Worm (Caenorhabditis elegans) whole organism, L4 larva: ENCODE data around the gene M03C11.6.

Experiments
- F44E2.7 ChIP-seq: fragments of 200-800 bp; sonication (Bioruptor generic); IDR thresholded peaks from 2 replicates; pipeline ENCODE4 v2.1.2; 2022; ENCODE audit warnings: missing genetic modification characterization, missing compliant biosample characterization
- T26A8.4 ChIP-seq: fragments of 200-800 bp; sonication (Bioruptor generic); IDR thresholded peaks from 2 replicates; pipeline ENCODE4 v1.3.6; 2022; ENCODE audit warnings: missing genetic modification characterization, missing compliant biosample characterization
- Y48G9A.11 ChIP-seq: fragments of 200-800 bp; sonication (Bioruptor generic); IDR thresholded peaks from 2 replicates; pipeline ENCODE4 v1.3.6; 2022; ENCODE audit warnings: missing genetic modification reagents, missing genetic modification characterization, missing compliant biosample characterization
- Y75B8A.6 ChIP-seq: fragments of 200-800 bp; sonication (Bioruptor generic); IDR thresholded peaks from 2 replicates; pipeline ENCODE4 v1.3.6; 2022; ENCODE audit warnings: missing genetic modification reagents, missing genetic modification characterization, missing compliant biosample characterization
- ZK546.5 ChIP-seq, 2 experiments: sonication (generic microtip); optimal IDR thresholded peaks; 2 replicates each; lab custom pipeline; 2017; ENCODE audit warnings: missing biosample characterization in 2 of 2, missing genetic modification characterization in 2 of 2
- aha-1 ChIP-seq: fragments of 150-350 bp; peaks from one replicate; lab custom pipeline; 2014; ENCODE audit warnings: missing biosample characterization, missing genetic modification characterization
- ama-1 ChIP-seq: fragments of 150-350 bp; optimal IDR thresholded peaks from 2 replicates; lab custom pipeline; 2014; ENCODE audit warnings: inconsistent platforms, mixed read lengths
- ceh-32 ChIP-seq: sonication (generic microtip); optimal IDR thresholded peaks from 2 replicates; lab custom pipeline; 2016; ENCODE audit warnings: mild to moderate bottlenecking, missing genetic modification characterization, missing compliant biosample characterization; ENCODE audit not compliant: poor library complexity
- dmd-6 ChIP-seq: fragments of 200-800 bp; sonication (Bioruptor generic); IDR thresholded peaks from 2 replicates; pipeline ENCODE4 v1.3.6; 2022; ENCODE audit warnings: missing genetic modification reagents, missing genetic modification characterization, missing compliant biosample characterization
- duxl-1 ChIP-seq: sonication (generic microtip); optimal IDR thresholded peaks from 2 replicates; lab custom pipeline; 2016; ENCODE audit warnings: mild to moderate bottlenecking, missing genetic modification characterization, moderate library complexity, missing compliant biosample characterization; ENCODE audit not compliant: poor library complexity
- hlh-30 ChIP-seq: sonication (generic microtip); optimal IDR thresholded peaks from 2 replicates; lab custom pipeline; 2017; ENCODE audit warnings: antibody characterized with exemption, mild to moderate bottlenecking, missing genetic modification characterization, missing compliant biosample characterization; ENCODE audit not compliant: insufficient read depth
- jun-1 ChIP-seq: fragments of 150-350 bp; optimal IDR thresholded peaks from 2 replicates; lab custom pipeline; 2014; ENCODE audit warnings: missing biosample characterization, missing genetic modification reagents, missing genetic modification characterization
- lim-7 ChIP-seq: fragments of 200-800 bp; sonication (Bioruptor generic); IDR thresholded peaks from 2 replicates; pipeline ENCODE4 v1.3.6; 2022; ENCODE audit warnings: missing genetic modification characterization, missing compliant biosample characterization
- lin-29 ChIP-seq: fragments of 200-800 bp; sonication (Bioruptor generic); IDR thresholded peaks from 2 replicates; pipeline ENCODE4 v1.3.6; 2022; ENCODE audit warnings: missing genetic modification reagents, missing genetic modification characterization, missing compliant biosample characterization
- lin-39 ChIP-seq: fragments of 150-350 bp; optimal IDR thresholded peaks from 2 replicates; lab custom pipeline; 2014; ENCODE audit warnings: missing biosample characterization, missing genetic modification reagents, missing genetic modification characterization
- mep-1 ChIP-seq: fragments of 150-350 bp; sonication (generic microtip); optimal IDR thresholded peaks from 3 replicates; lab custom pipeline; 2014; ENCODE audit warnings: missing biosample characterization, missing genetic modification characterization
- mes-2 ChIP-seq: sonication (generic microtip); optimal IDR thresholded peaks from 2 replicates; lab custom pipeline; 2016; ENCODE audit warnings: missing genotype, mild to moderate bottlenecking, missing genetic modification characterization, missing compliant biosample characterization; ENCODE audit not compliant: poor library complexity, severe bottlenecking
- mxl-2 ChIP-seq: fragments of 200-800 bp; sonication (Bioruptor generic); conservative IDR thresholded peaks from 2 replicates; pipeline ENCODE4 v1.3.6; 2022; ENCODE audit warnings: missing genetic modification reagents, missing genetic modification characterization, missing compliant biosample characterization
- nhr-11 ChIP-seq: fragments of 150-350 bp; optimal IDR thresholded peaks from 2 replicates; lab custom pipeline; 2014; ENCODE audit warnings: missing biosample characterization, missing genetic modification characterization
- pha-4 ChIP-seq, 2 experiments: fragments of 150-350 bp in 1 of 2; fragments of 200-800 bp in 1 of 2; sonication (Bioruptor generic) in 1 of 2; IDR thresholded peaks in 1 of 2; optimal IDR thresholded peaks in 1 of 2; 2 replicates each; pipeline versions ENCODE4 v1.3.6 to Lab custom; 2014 to 2022; ENCODE audit warnings: missing genetic modification characterization in 2 of 2, missing genetic modification reagents in 2 of 2, missing biosample characterization in 1 of 2, missing compliant biosample characterization in 1 of 2
- rbr-2 ChIP-seq: sonication (generic microtip); optimal IDR thresholded peaks from 2 replicates; lab custom pipeline; 2016; ENCODE audit warnings: missing genotype, missing genetic modification characterization, missing compliant biosample characterization
- skn-1 ChIP-seq: fragments of 150-350 bp; optimal IDR thresholded peaks from 2 replicates; lab custom pipeline; 2014; ENCODE audit warnings: missing biosample characterization, missing genetic modification characterization
- spr-1 ChIP-seq: sonication (generic microtip); optimal IDR thresholded peaks from 2 replicates; lab custom pipeline; 2016; ENCODE audit warnings: mild to moderate bottlenecking, missing genetic modification characterization, missing compliant biosample characterization
- spr-3 ChIP-seq: fragments of 200-800 bp; sonication (Bioruptor generic); optimal IDR thresholded peaks from 2 replicates; lab custom pipeline; 2018; ENCODE audit warnings: mild to moderate bottlenecking, missing genetic modification characterization, missing compliant biosample characterization
- tag-97 ChIP-seq: fragments of 200-800 bp; sonication (Bioruptor generic); IDR thresholded peaks from 2 replicates; pipeline ENCODE4 v1.3.6; 2022; ENCODE audit warnings: missing genetic modification characterization, missing compliant biosample characterization
- unc-39 ChIP-seq: sonication (generic microtip); optimal IDR thresholded peaks from 2 replicates; lab custom pipeline; 2017; ENCODE audit warnings: missing biosample characterization, missing genetic modification characterization
- unc-62 ChIP-seq, 3 experiments: fragments of 150-350 bp in 1 of 3; sonication (generic microtip); optimal IDR thresholded peaks in 2 of 3; peaks in 1 of 3; 1 replicate in 1 of 3; 2 replicates in 2 of 3; lab custom pipeline; 2014 to 2017; ENCODE audit warnings: missing biosample characterization in 3 of 3, missing genetic modification characterization in 3 of 3, missing genetic modification reagents in 3 of 3, missing genotype in 1 of 3
- zip-11 ChIP-seq: fragments of 200-800 bp; sonication (Bioruptor generic); IDR thresholded peaks from 2 replicates; pipeline ENCODE4 v1.3.6; 2022; ENCODE audit warnings: missing genetic modification characterization, missing compliant biosample characterization

M03C11.6 gene

DNA sequence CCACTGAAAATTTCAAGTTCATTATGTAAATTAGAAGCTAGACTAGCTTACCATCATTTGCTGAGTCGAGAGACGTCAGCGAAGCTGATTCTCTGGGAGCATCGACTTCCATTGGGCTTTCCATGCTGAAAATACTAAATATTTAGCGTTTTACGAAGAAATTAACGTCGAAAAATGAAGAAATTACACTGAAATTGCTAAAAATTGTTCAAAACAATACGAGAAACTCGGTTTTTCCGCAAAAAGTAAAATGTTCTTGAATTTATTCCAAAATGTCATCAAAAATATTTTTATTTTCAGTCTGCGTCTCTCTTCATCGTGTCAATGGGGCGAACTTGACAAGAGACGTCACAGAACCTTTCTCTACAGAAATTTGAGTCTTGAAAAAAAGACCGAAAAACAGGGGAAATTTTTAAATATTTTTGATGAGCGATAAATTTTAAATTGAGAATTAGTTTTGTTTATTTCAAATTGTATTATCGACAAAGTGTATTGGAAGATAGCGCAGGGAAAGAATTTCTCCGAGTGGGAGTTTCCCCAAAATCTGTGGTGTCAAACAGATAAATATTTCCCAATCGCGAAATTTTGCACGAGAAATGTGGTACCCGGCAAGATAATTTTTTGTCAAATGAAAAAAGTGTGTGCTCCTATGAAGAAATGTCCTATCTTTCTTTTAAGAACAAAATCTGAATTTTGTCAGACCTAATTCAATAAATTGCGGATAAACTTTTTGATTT, 36.8 kb upstream of the M03C11.6 start, which contains the start of gene ecps-1 (continued):
- TF ChIP-seq mxl-2 (GFP tag; lab: Robert Waterston, UW) (no peak), unc-62 (GFP tag; optimal IDR thresholded peaks at IDR 0.05 in 1 of 2; lab: Kevin White, UChicago) (no peak), unc-62 (tag; optimal IDR thresholded peaks at IDR 0.05; lab: Kevin White, UChicago) (no peak), spr-3 (GFP tag; lab: Kevin White, UChicago) (no peak), skn-1 (tag; lab: Kevin White, UChicago) (no peak), hlh-30 (tag; lab: Kevin White, UChicago) (no peak), mep-1 (tag; lab: Kevin White, UChicago) (peak; percentile 94), Y48G9A.11 (GFP tag; lab: Robert Waterston, UW) (peak; percentile 78), pha-4 (GFP tag; IDR thresholded peaks at IDR 0.05; lab: Robert Waterston, UW) (0 out of 2 replicates have a peak, but pooled peaks have one; percentile 74), pha-4 (tag; optimal IDR thresholded peaks at IDR 0.05; lab: Kevin White, UChicago) (peak; percentile 79)
- TF ChIP-seq, all 104 proteins: peak for 48

DNA sequence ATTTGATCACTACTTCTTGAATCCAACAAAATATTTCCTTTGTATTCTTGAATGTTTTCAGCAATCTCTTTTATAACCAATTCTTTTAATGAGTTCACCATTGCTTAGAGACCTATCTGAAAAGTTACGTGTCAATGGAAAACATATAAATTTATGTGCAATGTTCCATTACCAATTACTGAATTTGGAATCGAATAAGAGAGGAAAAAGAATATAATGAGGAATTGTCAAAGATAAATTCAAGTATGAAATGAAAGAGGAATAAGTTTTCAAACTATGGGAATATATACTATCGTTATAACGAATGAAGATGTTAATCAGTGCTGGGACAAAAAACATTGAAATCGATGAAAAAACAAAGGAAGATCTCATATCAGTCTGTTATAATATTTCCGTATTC, 27.2 kb upstream of the M03C11.6 start, which contains the start of gene H04D03.4:
Gene H04D03.4 (minus strand): TSS at position 101 of the 400 bp plus-strand sequence.
- TF ChIP-seq dmd-6 (GFP tag; lab: Robert Waterston, UW) (no peak), nhr-11 (tag; lab: Kevin White, UChicago) (no peak), aha-1 (tag; lab: Kevin White, UChicago) (no peak), duxl-1 (no peak), tag-97 (GFP tag; lab: Robert Waterston, UW) (no peak), unc-39 (tag; lab: Kevin White, UChicago) (no peak), jun-1 (tag; lab: Kevin White, UChicago) (no peak), spr-3 (GFP tag; lab: Kevin White, UChicago) (no peak), zip-11 (no peak), F44E2.7 (GFP tag; lab: Robert Waterston, UW) (no peak)

DNA sequence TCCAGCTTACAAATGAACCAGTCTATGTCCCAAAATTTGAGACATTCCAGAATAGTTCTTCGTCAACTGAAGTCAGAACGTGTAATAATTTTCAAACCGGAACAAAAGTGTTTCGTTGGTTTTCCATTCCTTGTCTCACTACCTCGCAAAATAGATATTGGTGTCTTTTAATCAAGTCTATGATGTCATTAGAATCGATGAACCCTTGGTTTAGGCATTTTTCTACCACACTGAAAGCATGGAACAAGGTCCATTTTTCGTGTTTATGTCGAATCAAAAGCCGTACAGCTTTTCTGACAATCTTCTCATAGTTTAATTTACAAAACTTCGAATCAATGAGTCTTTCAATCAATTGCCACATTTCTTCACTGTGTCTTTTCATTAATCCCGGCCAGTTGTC, 22.9 kb upstream of the M03C11.6 start, which contains the start of gene H04D03.7:
Gene H04D03.7 (minus strand): TSS at position 101 of the 400 bp plus-strand sequence.
- TF ChIP-seq lin-29 (GFP tag; lab: Robert Waterston, UW) (no peak), ama-1 (lab: Kevin White, UChicago) (no peak), lim-7 (GFP tag; lab: Robert Waterston, UW) (no peak), T26A8.4 (no peak), ZK546.5 (tag; optimal IDR thresholded peaks at IDR 0.05; lab: Kevin White, UChicago) (no peak), pha-4 (GFP tag; IDR thresholded peaks at IDR 0.05; lab: Robert Waterston, UW) (no peak), pha-4 (tag; optimal IDR thresholded peaks at IDR 0.05; lab: Kevin White, UChicago) (no peak)

DNA sequence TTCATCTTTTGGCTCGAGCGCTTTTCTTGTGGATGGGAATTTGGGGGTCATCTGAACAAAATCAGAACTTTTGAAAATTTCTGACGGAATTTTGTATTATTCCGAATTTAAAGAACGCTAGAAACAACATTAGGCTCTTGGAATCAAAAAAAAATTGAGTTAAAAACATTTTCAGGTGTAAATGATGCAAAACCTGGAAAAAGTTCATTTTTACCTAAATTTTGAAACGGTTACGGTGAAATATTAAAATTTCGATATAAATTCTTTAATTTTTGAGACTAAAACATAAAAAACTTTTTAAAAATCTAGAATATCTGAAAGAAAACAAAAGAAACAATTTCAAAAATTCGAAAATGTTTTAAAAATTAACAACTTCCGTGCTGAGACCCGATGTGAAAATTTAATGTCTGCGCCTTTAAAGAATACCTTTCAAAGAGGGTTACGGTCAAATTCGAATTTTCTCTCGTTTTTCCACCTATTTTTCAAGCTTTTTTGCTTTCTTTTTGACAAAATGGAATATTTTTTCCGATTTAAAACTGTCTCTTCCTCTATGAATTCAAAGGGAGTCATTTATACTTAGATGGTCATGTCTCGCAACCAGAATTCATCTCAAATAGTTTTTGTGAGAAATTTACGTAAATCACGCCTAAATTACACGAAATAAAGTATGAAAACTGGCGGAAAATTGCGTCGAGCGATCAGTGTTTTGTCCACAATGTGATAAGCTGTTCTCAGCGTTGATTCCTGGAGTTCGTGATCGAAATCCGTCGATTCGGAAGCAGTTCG, 18.7 kb upstream of the M03C11.6 start, which contains the start of the genes H04D03.2 and ecps-2:
Gene H04D03.2 (minus strand): TSS at position 51 of the 786 bp plus-strand sequence.
Gene ecps-2 (plus strand): TSS at position 736 of the 786 bp plus-strand sequence.
- TF ChIP-seq unc-62 (GFP tag; optimal IDR thresholded peaks at IDR 0.05 in 1 of 2; lab: Kevin White, UChicago), result peak in 1 of 2 experiments; percentile 66
- no peak for TF ChIP-seq unc-62 (tag; optimal IDR thresholded peaks at IDR 0.05; lab: Kevin White, UChicago)
- TF ChIP-seq lin-39, result no peak
- TF ChIP-seq rbr-2 (tag; lab: Kevin White, UChicago), result no peak
- no peak for TF ChIP-seq spr-1
- no peak for TF ChIP-seq mes-2 (tag; lab: Kevin White, UChicago)
- no peak for TF ChIP-seq T26A8.4
- no peak for TF ChIP-seq Y75B8A.6 (GFP tag; lab: Robert Waterston, UW)
- no peak for TF ChIP-seq pha-4 (GFP tag; IDR thresholded peaks at IDR 0.05; lab: Robert Waterston, UW)
- no peak for TF ChIP-seq pha-4 (tag; optimal IDR thresholded peaks at IDR 0.05; lab: Kevin White, UChicago)
- no peak for TF ChIP-seq ceh-32
- TF ChIP-seq, all 104 proteins: peak for 1
